Fruit fly (Drosophila melanogaster) whole organism, embryonic: ENCODE data around the gene AlaRS.
A peak's percentile ranks its signal among the peaks of the same experiment; 100 is the strongest.

Source experiments
- Bdp1 ChIP-seq: fragments of 200-800 bp; sonication (Bioruptor generic); optimal IDR thresholded peaks from 3 replicates; lab custom pipeline; 2016; ENCODE audit warnings: missing biosample characterization, missing genetic modification characterization
- Bgb ChIP-seq: fragments of 200-800 bp; sonication (Bioruptor generic); IDR thresholded peaks from 2 replicates; pipeline ENCODE4 v1.3.6; 2022; ENCODE audit warnings: missing biosample characterization, missing genetic modification characterization; ENCODE audit not compliant: partially characterized antibody
- CG10209 ChIP-seq: fragments of 200-800 bp; sonication (Bioruptor generic); optimal IDR thresholded peaks from 3 replicates; lab custom pipeline; 2017; ENCODE audit warnings: missing biosample characterization, mild to moderate bottlenecking, missing genetic modification characterization, missing genetic modification reagents
- CG10979 ChIP-seq: fragments of 200-800 bp; sonication (Bioruptor generic); optimal IDR thresholded peaks from 2 replicates; lab custom pipeline; 2018; ENCODE audit warnings: missing biosample characterization, mild to moderate bottlenecking, missing genetic modification characterization, moderate library complexity
- CG11247 ChIP-seq: fragments of 200-800 bp; sonication (Bioruptor generic); IDR thresholded peaks from 2 replicates; pipeline ENCODE4 v1.3.6; 2022; ENCODE audit warnings: missing biosample characterization, missing genetic modification characterization
- CG11504 ChIP-seq: fragments of 200-800 bp; sonication (Bioruptor generic); optimal IDR thresholded peaks from 3 replicates; lab custom pipeline; 2019; ENCODE audit warnings: missing biosample characterization, mild to moderate bottlenecking, missing genetic modification characterization, moderate library complexity
- CG11696 ChIP-seq: fragments of 200-800 bp; sonication (Bioruptor generic); IDR thresholded peaks from 2 replicates; pipeline ENCODE4 v1.3.6; 2022; ENCODE audit warnings: missing biosample characterization, missing genetic modification characterization
- CG12299 ChIP-seq: fragments of 200-800 bp; sonication (Bioruptor generic); optimal IDR thresholded peaks from 2 replicates; lab custom pipeline; 2018; ENCODE audit warnings: missing biosample characterization, mild to moderate bottlenecking, missing genetic modification characterization
- CG1233 ChIP-seq: fragments of 200-800 bp; sonication (Bioruptor generic); optimal IDR thresholded peaks from 4 replicates; lab custom pipeline; 2018; ENCODE audit warnings: missing biosample characterization, mild to moderate bottlenecking, missing genetic modification characterization
- CG14710 ChIP-seq: fragments of 200-800 bp; sonication (Bioruptor generic); optimal IDR thresholded peaks from 3 replicates; lab custom pipeline; 2019; ENCODE audit warnings: missing biosample characterization, mild to moderate bottlenecking, missing genetic modification characterization, moderate library complexity
- CG17361 ChIP-seq: fragments of 200-800 bp; sonication (Bioruptor generic); IDR thresholded peaks from 3 replicates; pipeline ENCODE4 v1.3.6; 2022; ENCODE audit warnings: missing biosample characterization, missing genetic modification characterization
- CG17385 ChIP-seq: fragments of 200-800 bp; sonication (Bioruptor generic); optimal IDR thresholded peaks from 3 replicates; lab custom pipeline; 2018; ENCODE audit warnings: missing biosample characterization, mild to moderate bottlenecking, missing genetic modification characterization
- CG17568 ChIP-seq: fragments of 200-800 bp; sonication (Bioruptor generic); optimal IDR thresholded peaks from 2 replicates; lab custom pipeline; 2018; ENCODE audit warnings: missing biosample characterization, mild to moderate bottlenecking, missing genetic modification characterization, moderate library complexity
- CG17612 ChIP-seq: fragments of 200-800 bp; sonication (Bioruptor generic); IDR thresholded peaks from 2 replicates; pipeline ENCODE4 v1.3.6; 2022; ENCODE audit warnings: missing biosample characterization, missing genetic modification characterization
- CG17829 ChIP-seq: fragments of 200-800 bp; optimal IDR thresholded peaks from 2 replicates; lab custom pipeline; 2019; ENCODE audit warnings: missing biosample characterization, mild to moderate bottlenecking, missing genetic modification characterization, moderate library complexity
- CG18476 ChIP-seq: fragments of 200-800 bp; sonication (Bioruptor generic); optimal IDR thresholded peaks from 2 replicates; lab custom pipeline; 2016; ENCODE audit warnings: missing biosample characterization, mild to moderate bottlenecking, missing genetic modification characterization
- CG2116 ChIP-seq: fragments of 200-800 bp; sonication (Bioruptor generic); optimal IDR thresholded peaks from 3 replicates; lab custom pipeline; 2018; ENCODE audit warnings: missing biosample characterization, mild to moderate bottlenecking, missing genetic modification characterization
- CG2120 ChIP-seq: fragments of 200-800 bp; sonication (Bioruptor generic); optimal IDR thresholded peaks from 3 replicates; lab custom pipeline; 2016; ENCODE audit warnings: missing biosample characterization, missing genetic modification characterization
- CG3065 ChIP-seq: fragments of 200-800 bp; sonication (Bioruptor generic); optimal IDR thresholded peaks from 2 replicates; lab custom pipeline; 2016; ENCODE audit warnings: missing biosample characterization, missing genetic modification characterization
- CG31224 ChIP-seq: fragments of 200-800 bp; sonication (Bioruptor generic); IDR thresholded peaks from 2 replicates; pipeline ENCODE4 v1.3.6; 2022; ENCODE audit warnings: missing biosample characterization, missing genetic modification characterization
- CG32772 ChIP-seq: fragments of 200-800 bp; sonication (Bioruptor generic); IDR thresholded peaks from 2 replicates; pipeline ENCODE4 v1.3.6; 2022; ENCODE audit warnings: missing biosample characterization, missing genetic modification characterization
- CG34224 ChIP-seq: fragments of 200-800 bp; sonication (Bioruptor generic); IDR thresholded peaks from 3 replicates; pipeline ENCODE4 v1.3.6; 2022; ENCODE audit warnings: missing biosample characterization, missing genetic modification characterization; ENCODE audit not compliant: partially characterized antibody
- CG3838 ChIP-seq: fragments of 200-800 bp; sonication (Bioruptor generic); optimal IDR thresholded peaks from 3 replicates; lab custom pipeline; 2016; ENCODE audit warnings: missing biosample characterization, missing genetic modification characterization
- CG4617 ChIP-seq: fragments of 200-800 bp; sonication (Bioruptor generic); optimal IDR thresholded peaks from 3 replicates; lab custom pipeline; 2016; ENCODE audit warnings: missing biosample characterization, missing genetic modification characterization, borderline replicate concordance
- CG7987 ChIP-seq: fragments of 200-800 bp; sonication (Bioruptor generic); optimal IDR thresholded peaks from 2 replicates; lab custom pipeline; 2018; ENCODE audit warnings: missing biosample characterization, mild to moderate bottlenecking, missing genetic modification characterization, moderate library complexity
- CG9727 ChIP-seq: fragments of 200-800 bp; sonication (Bioruptor generic); optimal IDR thresholded peaks from 3 replicates; lab custom pipeline; 2017; ENCODE audit warnings: missing biosample characterization, mild to moderate bottlenecking, missing genetic modification characterization
- CG9932 ChIP-seq: fragments of 200-800 bp; sonication (Bioruptor generic); IDR thresholded peaks from 2 replicates; pipeline ENCODE4 v1.3.6; 2022; ENCODE audit warnings: missing biosample characterization, missing genetic modification characterization
- CrebB ChIP-seq: fragments of 200-800 bp; sonication (Bioruptor generic); optimal IDR thresholded peaks from 3 replicates; lab custom pipeline; 2018; ENCODE audit warnings: missing biosample characterization, mild to moderate bottlenecking, missing genetic modification characterization
- E2f2 ChIP-seq: fragments of 200-800 bp; sonication (Bioruptor generic); IDR thresholded peaks from 2 replicates; pipeline ENCODE4 v1.3.6; 2022; ENCODE audit warnings: missing biosample characterization, missing genetic modification characterization
- Elba2 ChIP-seq: fragments of 200-800 bp; sonication (Bioruptor generic); optimal IDR thresholded peaks from 3 replicates; lab custom pipeline; 2016; ENCODE audit warnings: missing biosample characterization, missing genetic modification characterization
- Hmx ChIP-seq: fragments of 200-800 bp; sonication (Bioruptor generic); optimal IDR thresholded peaks from 2 replicates; lab custom pipeline; 2016; ENCODE audit warnings: missing biosample characterization, missing genetic modification characterization
- Hr3 ChIP-seq: fragments of 200-800 bp; sonication (Bioruptor generic); optimal IDR thresholded peaks from 3 replicates; lab custom pipeline; 2016; ENCODE audit warnings: missing biosample characterization, missing genetic modification characterization
- Mes4 ChIP-seq: fragments of 200-800 bp; sonication (Bioruptor generic); optimal IDR thresholded peaks from 2 replicates; lab custom pipeline; 2016; ENCODE audit warnings: missing biosample characterization, missing genetic modification characterization
- Tbp ChIP-seq: fragments of >200 bp; optimal IDR thresholded peaks from 2 replicates; lab custom pipeline; 2018; ENCODE audit warnings: missing biosample characterization, missing genetic modification characterization
- Trl ChIP-seq, 3 experiments: fragments of >200 bp in 2 of 3; fragments of 200-800 bp in 1 of 3; sonication (Bioruptor generic) in 1 of 3; optimal IDR thresholded peaks; 2 replicates in 1 of 3; 3 replicates in 2 of 3; lab custom pipeline; 2016 to 2017; ENCODE audit warnings: missing biosample characterization in 1 of 3, missing genetic modification characterization in 1 of 3
- Vsx1 ChIP-seq: fragments of 200-800 bp; sonication (Bioruptor generic); optimal IDR thresholded peaks from 2 replicates; lab custom pipeline; 2017; ENCODE audit warnings: missing biosample characterization, mild to moderate bottlenecking, missing genetic modification characterization, missing genetic modification reagents
- Xrp1 ChIP-seq: fragments of 200-800 bp; sonication (Bioruptor generic); IDR thresholded peaks from 2 replicates; pipeline ENCODE4 v1.3.6; 2022; ENCODE audit warnings: missing biosample characterization, missing genetic modification characterization
- abd-A ChIP-seq: fragments of 200-800 bp; sonication (Bioruptor generic); optimal IDR thresholded peaks from 3 replicates; lab custom pipeline; 2019; ENCODE audit warnings: missing biosample characterization, mild to moderate bottlenecking, missing genetic modification characterization, moderate library complexity
- btn ChIP-seq: fragments of 200-800 bp; sonication (Bioruptor generic); optimal IDR thresholded peaks from 2 replicates; lab custom pipeline; 2016; ENCODE audit warnings: missing biosample characterization, missing genetic modification characterization
- cato ChIP-seq: fragments of 200-800 bp; sonication (Bioruptor generic); optimal IDR thresholded peaks from 2 replicates; lab custom pipeline; 2016; ENCODE audit warnings: missing biosample characterization, missing genetic modification characterization, borderline replicate concordance
- crc ChIP-seq: fragments of 200-800 bp; sonication (Bioruptor generic); optimal IDR thresholded peaks from 2 replicates; lab custom pipeline; 2016; ENCODE audit warnings: missing biosample characterization, missing genetic modification characterization
- fru ChIP-seq: fragments of >200 bp; optimal IDR thresholded peaks from 2 replicates; lab custom pipeline; 2017
- ftz-f1 ChIP-seq: fragments of 200-800 bp; sonication (Bioruptor generic); optimal IDR thresholded peaks from 2 replicates; lab custom pipeline; 2016; ENCODE audit warnings: missing biosample characterization, missing genetic modification characterization
- hth ChIP-seq: fragments of >200 bp; optimal IDR thresholded peaks from 2 replicates; lab custom pipeline; 2017; ENCODE audit warnings: inconsistent platforms
- kni ChIP-seq: fragments of 200-800 bp; sonication (Bioruptor generic); optimal IDR thresholded peaks from 3 replicates; lab custom pipeline; 2017; ENCODE audit warnings: mild to moderate bottlenecking, missing biosample characterization, missing genetic modification reagents, missing genetic modification characterization
- nom ChIP-seq: fragments of 200-800 bp; sonication (Bioruptor generic); optimal IDR thresholded peaks from 2 replicates; lab custom pipeline; 2017; ENCODE audit warnings: missing biosample characterization, missing genetic modification characterization, mild to moderate bottlenecking, moderate library complexity, missing genetic modification reagents
- oc ChIP-seq: fragments of 200-800 bp; sonication (Bioruptor generic); optimal IDR thresholded peaks from 2 replicates; lab custom pipeline; 2018; ENCODE audit warnings: missing biosample characterization, mild to moderate bottlenecking, missing genetic modification characterization, moderate library complexity
- slp2 ChIP-seq: fragments of 200-800 bp; sonication (Bioruptor generic); optimal IDR thresholded peaks from 2 replicates; lab custom pipeline; 2016; ENCODE audit warnings: missing biosample characterization, missing genetic modification characterization
- wor ChIP-seq: fragments of 200-800 bp; sonication (Bioruptor generic); IDR thresholded peaks from 2 replicates; pipeline ENCODE4 v1.3.6; 2022; ENCODE audit warnings: missing biosample characterization, missing genetic modification characterization
- zfh1 ChIP-seq: fragments of 200-800 bp; sonication (Bioruptor generic); IDR thresholded peaks from 3 replicates; pipeline ENCODE4 v1.3.6; 2022; ENCODE audit warnings: missing biosample characterization, missing genetic modification characterization

AlaRS gene

DNA sequence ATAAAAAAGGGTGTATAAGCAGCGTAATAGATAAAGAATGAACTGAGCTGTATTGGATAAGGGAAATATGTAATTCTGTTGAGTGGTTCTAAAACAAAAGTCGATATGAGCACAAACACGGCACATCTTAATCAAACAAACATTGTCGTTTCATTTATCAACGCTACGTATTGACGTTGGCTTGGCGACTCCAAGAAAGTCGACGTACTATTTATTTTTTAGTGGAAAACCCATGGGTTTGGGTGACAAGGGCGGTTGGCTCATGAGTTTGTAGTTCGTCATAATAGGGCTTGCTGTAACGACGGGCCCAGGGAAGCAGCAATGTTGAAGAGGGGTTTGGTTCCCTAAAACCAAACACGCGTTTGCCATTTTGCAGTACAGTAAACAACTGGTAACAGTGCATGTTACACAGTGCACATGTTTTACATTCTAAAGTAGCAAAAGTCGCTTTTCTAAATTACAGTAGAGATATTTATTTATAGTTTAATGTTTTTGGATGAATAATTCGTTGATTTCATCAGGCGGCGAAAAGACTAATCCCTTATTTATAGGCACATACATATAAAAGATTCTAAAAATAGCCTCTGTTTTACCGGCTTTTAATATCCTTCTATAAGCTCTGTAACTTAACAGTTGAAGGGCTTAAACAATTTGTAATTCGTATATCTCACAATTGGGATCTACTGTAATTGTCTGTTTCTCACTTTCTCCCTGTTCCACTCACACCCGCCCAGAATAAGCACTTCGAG is 20.2 kb downstream of the AlaRS start (continued):
- TF ChIP-seq hth (lab: Kevin White, UChicago) (no peak), CG9727 (peak; percentile 45), Bdp1 (GFP tag; lab: Kevin White, UChicago) (no peak), CG11696 (GFP tag; lab: Robert Waterston, UW) (no peak), E2f2 (GFP tag; lab: Robert Waterston, UW) (no peak), CG2120 (GFP tag; lab: Kevin White, UChicago) (peak; percentile 50), Tbp (GFP tag; lab: Kevin White, UChicago) (no peak), CG18476 (no peak), CG3065 (GFP tag; lab: Kevin White, UChicago) (no peak), CG9932 (GFP tag; lab: Robert Waterston, UW) (no peak), CG14710 (tag; lab: Kevin White, UChicago) (peak; percentile 7), CG32772 (GFP tag; lab: Robert Waterston, UW) (no peak), CG11247 (GFP tag; lab: Robert Waterston, UW) (no peak), Xrp1 (GFP tag; lab: Robert Waterston, UW) (no peak), Mes4 (GFP tag; lab: Kevin White, UChicago) (no peak), cato (GFP tag; lab: Kevin White, UChicago) (no peak), nom (GFP tag; lab: Kevin White, UChicago) (peak; percentile 2), CG31224 (GFP tag; lab: Robert Waterston, UW) (peak; percentile 46; the same call in 1 of the 2 replicates), slp2 (GFP tag; lab: Kevin White, UChicago) (no peak), kni (GFP tag; lab: Kevin White, UChicago) (peak; percentile 46), CG11504 (tag; lab: Kevin White, UChicago) (no peak), CrebB (no peak), CG17829 (tag; lab: Kevin White, UChicago) (no peak), Elba2 (GFP tag; lab: Kevin White, UChicago) (no peak), CG17568 (GFP tag; lab: Kevin White, UChicago) (peak; percentile 3), CG17361 (peak; percentile 35; the same call in 2 of the 3 replicates), crc (GFP tag; lab: Kevin White, UChicago) (peak; percentile 4), CG17612 (no peak), CG34224 (GFP tag; lab: Robert Waterston, UW) (no peak), CG4617 (GFP tag; lab: Kevin White, UChicago) (no peak), CG3838 (GFP tag; lab: Kevin White, UChicago) (no peak), CG10979 (tag; lab: Kevin White, UChicago) (peak; percentile 35), wor (GFP tag; lab: Robert Waterston, UW) (no peak), Hr3 (GFP tag; lab: Kevin White, UChicago) (no peak), CG7987 (GFP tag; lab: Kevin White, UChicago) (peak; percentile 2), oc (tag; lab: Kevin White, UChicago) (no peak), zfh1 (no peak), Trl (optimal IDR thresholded peaks at IDR 0.05; lab: Kevin White, UChicago) (no peak), Trl (GFP tag; optimal IDR thresholded peaks at IDR 0.05; lab: Kevin White, UChicago) (no peak), Bgb (GFP tag; lab: Robert Waterston, UW) (no peak), CG2116 (GFP tag; lab: Kevin White, UChicago) (no peak), Vsx1 (GFP tag; lab: Kevin White, UChicago) (no peak), abd-A (tag; lab: Kevin White, UChicago) (no peak), btn (GFP tag; lab: Kevin White, UChicago) (no peak), fru (lab: Kevin White, UChicago) (no peak), CG10209 (GFP tag; lab: Kevin White, UChicago) (peak; percentile 16), Hmx (GFP tag; lab: Kevin White, UChicago) (peak; percentile 19), CG12299 (peak; percentile 13), CG17385 (GFP tag; lab: Kevin White, UChicago) (peak; percentile 10), CG1233 (GFP tag; lab: Kevin White, UChicago) (no peak), ftz-f1 (GFP tag; lab: Kevin White, UChicago) (no peak)
